Worm (Caenorhabditis elegans): Measurements from ENCODE around the gene ipla-6.

Gene ipla-6

ce11 chrIV:6337353-6337752, at the start of gene ipla-6:
Gene ipla-6, plus strand, starts transcription at chrIV:6337653.
- no peak for TF ChIP-seq ztf-4 (tag; optimal IDR thresholded peaks at IDR 0.05)
- TF ChIP-seq nhr-23 (tag; optimal IDR thresholded peaks at IDR 0.05): no peak
- no peak for TF ChIP-seq nhr-11 (tag; optimal IDR thresholded peaks at IDR 0.05)
- TF ChIP-seq F13H6.1 (tag; optimal IDR thresholded peaks at IDR 0.05): no peak
- TF ChIP-seq mab-5 (tag; optimal IDR thresholded peaks at IDR 0.05): no peak
- no peak for TF ChIP-seq lin-11 (tag; optimal IDR thresholded peaks at IDR 0.05)
- TF ChIP-seq sma-3 (GFP tag; optimal IDR thresholded peaks at IDR 0.05): no peak
- no peak for TF ChIP-seq nhr-10 (tag; optimal IDR thresholded peaks at IDR 0.05)
- no peak for TF ChIP-seq nhr-12 (tag; optimal IDR thresholded peaks at IDR 0.05)
- TF ChIP-seq R02D3.7 (tag; optimal IDR thresholded peaks at IDR 0.05): no peak
- no peak for TF ChIP-seq elt-1 (tag; optimal IDR thresholded peaks at IDR 0.05)
- TF ChIP-seq nhr-237 (tag; optimal IDR thresholded peaks at IDR 0.05): no peak

ce11 chrIV:6290741-6291140, 46.7 kb upstream of the ipla-6 start, which contains the start of gene srv-24:
Gene srv-24, minus strand, starts transcription at chrIV:6290841.
- TF ChIP-seq R02D3.7 (tag; optimal IDR thresholded peaks at IDR 0.05) (no peak), nhr-12 (tag; optimal IDR thresholded peaks at IDR 0.05) (no peak), elt-1 (tag; optimal IDR thresholded peaks at IDR 0.05) (no peak), unc-55 (GFP tag; optimal IDR thresholded peaks at IDR 0.05) (no peak), lin-13 (GFP tag; optimal IDR thresholded peaks at IDR 0.05) (no peak), nhr-10 (tag; optimal IDR thresholded peaks at IDR 0.05) (no peak), fos-1 (tag; optimal IDR thresholded peaks at IDR 0.05) (no peak), lin-11 (tag; optimal IDR thresholded peaks at IDR 0.05) (no peak), mdl-1 (tag; optimal IDR thresholded peaks at IDR 0.05) (no peak), unc-62 (GFP tag; optimal IDR thresholded peaks at IDR 0.05) (no peak), nhr-6 (tag; optimal IDR thresholded peaks at IDR 0.05) (no peak), peb-1 (tag; optimal IDR thresholded peaks at IDR 0.05) (no peak), mab-5 (tag; optimal IDR thresholded peaks at IDR 0.05) (no peak), blmp-1 (tag; optimal IDR thresholded peaks at IDR 0.05; ENCODE audit: insufficient read depth) (no peak), zag-1 (tag; optimal IDR thresholded peaks at IDR 0.05) (no peak), nhr-25 (tag; optimal IDR thresholded peaks at IDR 0.05) (no peak), nhr-237 (tag; optimal IDR thresholded peaks at IDR 0.05) (no peak), ztf-1 (GFP tag; conservative IDR thresholded peaks at IDR 0.05) (no peak), snpc-4 (tag; optimal IDR thresholded peaks at IDR 0.05) (no peak)

ce11 chrIV:6294081-6294480, 43.4 kb upstream of the ipla-6 start, which contains the start of gene hil-2:
Gene hil-2, plus strand, starts transcription at chrIV:6294240.
- TF ChIP-seq unc-55 (GFP tag; optimal IDR thresholded peaks at IDR 0.05) (peak; percentile 21), nhr-6 (tag; optimal IDR thresholded peaks at IDR 0.05) (no peak), snpc-4 (tag; optimal IDR thresholded peaks at IDR 0.05) (no peak), R02D3.7 (tag; optimal IDR thresholded peaks at IDR 0.05) (no peak), lin-11 (tag; optimal IDR thresholded peaks at IDR 0.05) (no peak)

ce11 chrIV:6298253-6298652, 39.2 kb upstream of the ipla-6 start, which contains the start of gene srv-27:
Gene srv-27, minus strand, starts transcription at chrIV:6298353.
- TF ChIP-seq nhr-11 (tag; optimal IDR thresholded peaks at IDR 0.05) (no peak), blmp-1 (tag; optimal IDR thresholded peaks at IDR 0.05; ENCODE audit: insufficient read depth) (no peak), unc-39 (tag; optimal IDR thresholded peaks at IDR 0.05) (no peak), sma-3 (GFP tag; optimal IDR thresholded peaks at IDR 0.05) (no peak), snpc-4 (tag; optimal IDR thresholded peaks at IDR 0.05) (no peak), egl-27 (tag; optimal IDR thresholded peaks at IDR 0.05) (no peak), nhr-77 (tag; optimal IDR thresholded peaks at IDR 0.05) (no peak), ztf-11 (tag; optimal IDR thresholded peaks at IDR 0.05) (no peak), zag-1 (tag; optimal IDR thresholded peaks at IDR 0.05) (no peak), fos-1 (tag; optimal IDR thresholded peaks at IDR 0.05) (no peak), nhr-23 (tag; optimal IDR thresholded peaks at IDR 0.05) (no peak), unc-62 (GFP tag; optimal IDR thresholded peaks at IDR 0.05) (no peak)

- no peak for TF ChIP-seq skn-1 (tag; optimal IDR thresholded peaks at IDR 0.05)
- no peak for TF ChIP-seq blmp-1 (tag; optimal IDR thresholded peaks at IDR 0.05; ENCODE audit: insufficient read depth)
- TF ChIP-seq ama-1 (optimal IDR thresholded peaks at IDR 0.05): no peak
- TF ChIP-seq alr-1 (tag; optimal IDR thresholded peaks at IDR 0.05): no peak
- no peak for TF ChIP-seq ztf-11 (tag; optimal IDR thresholded peaks at IDR 0.05)
- TF ChIP-seq R02D3.7 (tag; optimal IDR thresholded peaks at IDR 0.05): no peak
- no peak for TF ChIP-seq nhr-77 (tag; optimal IDR thresholded peaks at IDR 0.05)
- TF ChIP-seq lsy-2 (tag; optimal IDR thresholded peaks at IDR 0.05): no peak
- TF ChIP-seq nhr-11 (tag; optimal IDR thresholded peaks at IDR 0.05): no peak
- no peak for TF ChIP-seq nhr-237 (tag; optimal IDR thresholded peaks at IDR 0.05)
- TF ChIP-seq ceh-16 (tag; optimal IDR thresholded peaks at IDR 0.05): no peak
- no peak for TF ChIP-seq peb-1 (tag; optimal IDR thresholded peaks at IDR 0.05)
- no peak for TF ChIP-seq nhr-21 (tag; optimal IDR thresholded peaks at IDR 0.05)
- TF ChIP-seq elt-3 (tag; optimal IDR thresholded peaks at IDR 0.05): no peak
- TF ChIP-seq nhr-23 (tag; optimal IDR thresholded peaks at IDR 0.05): no peak
- no peak for TF ChIP-seq unc-62 (GFP tag; optimal IDR thresholded peaks at IDR 0.05)
- TF ChIP-seq dmd-4 (tag; optimal IDR thresholded peaks at IDR 0.05): no peak
These were observed 37.9 kb upstream of the ipla-6 start for ce11 chrIV:6299523-6299922.

Data from whole organism, L2 larva.